Worm (Caenorhabditis elegans) whole organism, L4 larva: ENCODE measurements around the gene nspc-10.
A peak's percentile ranks its signal among the peaks of the same experiment; 100 is the strongest.

ENCODE experiments used
- D1046.2 ChIP-seq: fragments of 200-800 bp; sonication (Bioruptor generic); IDR thresholded peaks from 2 replicates; pipeline ENCODE4 v1.3.6; 2022; ENCODE audit warnings: missing genetic modification characterization, missing compliant biosample characterization
- F10B5.3 ChIP-seq: sonication (generic microtip); optimal IDR thresholded peaks from 2 replicates; lab custom pipeline; 2016; ENCODE audit warnings: mild to moderate bottlenecking, missing genetic modification characterization, missing compliant biosample characterization
- T26A8.4 ChIP-seq: fragments of 200-800 bp; sonication (Bioruptor generic); IDR thresholded peaks from 2 replicates; pipeline ENCODE4 v1.3.6; 2022; ENCODE audit warnings: missing genetic modification characterization, missing compliant biosample characterization
- Y105C5A.15 ChIP-seq: fragments of 200-800 bp; sonication (Bioruptor generic); IDR thresholded peaks from 2 replicates; pipeline ENCODE4 v1.3.6; 2022; ENCODE audit warnings: missing genetic modification characterization, missing compliant biosample characterization
- Y75B8A.6 ChIP-seq: fragments of 200-800 bp; sonication (Bioruptor generic); IDR thresholded peaks from 2 replicates; pipeline ENCODE4 v1.3.6; 2022; ENCODE audit warnings: missing genetic modification reagents, missing genetic modification characterization, missing compliant biosample characterization
- aly-2 ChIP-seq: sonication (generic microtip); optimal IDR thresholded peaks from 2 replicates; lab custom pipeline; 2018; ENCODE audit warnings: missing biosample characterization, missing genetic modification characterization
- arid-1 ChIP-seq: fragments of 200-800 bp; sonication (Bioruptor generic); conservative IDR thresholded peaks from 2 replicates; pipeline ENCODE4 v1.3.6; 2022; ENCODE audit warnings: missing genetic modification reagents, missing genetic modification characterization, missing compliant biosample characterization
- ceh-32 ChIP-seq: sonication (generic microtip); optimal IDR thresholded peaks from 2 replicates; lab custom pipeline; 2016; ENCODE audit warnings: mild to moderate bottlenecking, missing genetic modification characterization, missing compliant biosample characterization; ENCODE audit not compliant: poor library complexity
- ceh-44 ChIP-seq: fragments of 200-800 bp; sonication (Bioruptor generic); IDR thresholded peaks from 2 replicates; pipeline ENCODE4 v1.3.6; 2022; ENCODE audit warnings: missing genetic modification reagents, missing genetic modification characterization, missing compliant biosample characterization
- ces-1 ChIP-seq: fragments of 150-350 bp; sonication (generic microtip); optimal IDR thresholded peaks from 4 replicates; lab custom pipeline; 2014; ENCODE audit warnings: missing biosample characterization, missing genetic modification reagents, missing genetic modification characterization
- ctbp-1 ChIP-seq: fragments of 200-800 bp; sonication (Bioruptor generic); IDR thresholded peaks from 2 replicates; pipeline ENCODE4 v1.3.6; 2022; ENCODE audit warnings: missing genetic modification reagents, missing genetic modification characterization, missing compliant biosample characterization
- daf-8 ChIP-seq: fragments of 200-800 bp; sonication (Bioruptor generic); IDR thresholded peaks from 2 replicates; pipeline ENCODE4 v1.3.6; 2022; ENCODE audit warnings: missing genetic modification characterization, missing compliant biosample characterization
- dmd-8 ChIP-seq: fragments of 200-800 bp; sonication (Bioruptor generic); IDR thresholded peaks from 2 replicates; pipeline ENCODE4 v1.3.6; 2022; ENCODE audit warnings: missing genetic modification characterization, missing compliant biosample characterization
- dmd-9 ChIP-seq: fragments of 200-800 bp; sonication (Bioruptor generic); IDR thresholded peaks from 2 replicates; pipeline ENCODE4 v1.3.6; 2022; ENCODE audit warnings: missing genetic modification reagents, missing genetic modification characterization, missing compliant biosample characterization
- dpl-1 ChIP-seq: fragments of 150-350 bp; optimal IDR thresholded peaks from 2 replicates; lab custom pipeline; 2014; ENCODE audit warnings: missing biosample characterization, missing genetic modification reagents, missing genetic modification characterization
- duxl-1 ChIP-seq: sonication (generic microtip); optimal IDR thresholded peaks from 2 replicates; lab custom pipeline; 2016; ENCODE audit warnings: mild to moderate bottlenecking, missing genetic modification characterization, moderate library complexity, missing compliant biosample characterization; ENCODE audit not compliant: poor library complexity
- dve-1 ChIP-seq: sonication (generic microtip); optimal IDR thresholded peaks from 2 replicates; lab custom pipeline; 2017; ENCODE audit warnings: antibody characterized with exemption, mild to moderate bottlenecking, missing genetic modification characterization, missing compliant biosample characterization; ENCODE audit not compliant: insufficient read depth
- fos-1 ChIP-seq: fragments of 150-350 bp; optimal IDR thresholded peaks from 2 replicates; lab custom pipeline; 2014; ENCODE audit warnings: missing biosample characterization, missing genetic modification characterization
- hif-1 ChIP-seq, 2 experiments: sonication (generic microtip); optimal IDR thresholded peaks; 2 replicates each; lab custom pipeline; 2016 to 2017; ENCODE audit warnings: missing compliant biosample characterization in 2 of 2, missing genetic modification characterization in 2 of 2, missing genetic modification reagents in 2 of 2, missing genotype in 2 of 2, mild to moderate bottlenecking in 1 of 2
- hlh-30 ChIP-seq: sonication (generic microtip); optimal IDR thresholded peaks from 2 replicates; lab custom pipeline; 2017; ENCODE audit warnings: antibody characterized with exemption, mild to moderate bottlenecking, missing genetic modification characterization, missing compliant biosample characterization; ENCODE audit not compliant: insufficient read depth
- jun-1 ChIP-seq: fragments of 150-350 bp; optimal IDR thresholded peaks from 2 replicates; lab custom pipeline; 2014; ENCODE audit warnings: missing biosample characterization, missing genetic modification reagents, missing genetic modification characterization
- lin-39 ChIP-seq: fragments of 150-350 bp; optimal IDR thresholded peaks from 2 replicates; lab custom pipeline; 2014; ENCODE audit warnings: missing biosample characterization, missing genetic modification reagents, missing genetic modification characterization
- mdl-1 ChIP-seq, 2 experiments: fragments of 150-350 bp in 1 of 2; sonication (generic microtip) in 1 of 2; optimal IDR thresholded peaks; 2 replicates each; lab custom pipeline; 2014 to 2017; ENCODE audit warnings: missing biosample characterization in 2 of 2, missing genetic modification characterization in 2 of 2
- mdt-29 ChIP-seq: fragments of 200-800 bp; sonication (Bioruptor generic); IDR thresholded peaks from 2 replicates; pipeline ENCODE4 v1.3.6; 2022; ENCODE audit warnings: missing genetic modification reagents, missing genetic modification characterization, missing compliant biosample characterization
- mxl-3 ChIP-seq: fragments of 200-800 bp; sonication (Bioruptor generic); optimal IDR thresholded peaks from 2 replicates; lab custom pipeline; 2018; ENCODE audit warnings: mild to moderate bottlenecking, missing genetic modification characterization, missing compliant biosample characterization
- nhr-11 ChIP-seq: fragments of 150-350 bp; optimal IDR thresholded peaks from 2 replicates; lab custom pipeline; 2014; ENCODE audit warnings: missing biosample characterization, missing genetic modification characterization
- nhr-111 ChIP-seq: fragments of 200-800 bp; sonication (Bioruptor generic); optimal IDR thresholded peaks from 2 replicates; lab custom pipeline; 2018; ENCODE audit warnings: mild to moderate bottlenecking, missing genetic modification characterization, missing compliant biosample characterization
- nhr-28 ChIP-seq: fragments of 150-350 bp; optimal IDR thresholded peaks from 2 replicates; lab custom pipeline; 2014; ENCODE audit warnings: missing biosample characterization, missing genetic modification characterization
- nhr-41 ChIP-seq: fragments of 200-800 bp; sonication (Bioruptor generic); IDR thresholded peaks from 2 replicates; pipeline ENCODE4 v1.3.6; 2022; ENCODE audit warnings: missing genetic modification reagents, missing genetic modification characterization, missing compliant biosample characterization
- nhr-76 ChIP-seq: fragments of 150-350 bp; optimal IDR thresholded peaks from 2 replicates; lab custom pipeline; 2014; ENCODE audit warnings: missing biosample characterization, missing genetic modification characterization
- pha-4 ChIP-seq, 2 experiments: fragments of 150-350 bp in 1 of 2; fragments of 200-800 bp in 1 of 2; sonication (Bioruptor generic) in 1 of 2; IDR thresholded peaks in 1 of 2; optimal IDR thresholded peaks in 1 of 2; 2 replicates each; pipeline versions ENCODE4 v1.3.6 to Lab custom; 2014 to 2022; ENCODE audit warnings: missing genetic modification characterization in 2 of 2, missing genetic modification reagents in 2 of 2, missing biosample characterization in 1 of 2, missing compliant biosample characterization in 1 of 2
- saeg-2 ChIP-seq: fragments of 200-800 bp; sonication (Bioruptor generic); IDR thresholded peaks from 2 replicates; pipeline ENCODE4 v1.3.6; 2022; ENCODE audit warnings: missing genetic modification reagents, missing genetic modification characterization, missing compliant biosample characterization
- sdz-12 ChIP-seq: fragments of 200-800 bp; sonication (Bioruptor generic); optimal IDR thresholded peaks from 2 replicates; lab custom pipeline; 2018; ENCODE audit warnings: mild to moderate bottlenecking, missing genetic modification characterization, missing compliant biosample characterization
- set-16 ChIP-seq: fragments of 200-800 bp; sonication (Bioruptor generic); IDR thresholded peaks from 2 replicates; pipeline ENCODE4 v1.3.6; 2022; ENCODE audit warnings: missing genetic modification reagents, missing genetic modification characterization, missing compliant biosample characterization
- spr-1 ChIP-seq: sonication (generic microtip); optimal IDR thresholded peaks from 2 replicates; lab custom pipeline; 2016; ENCODE audit warnings: mild to moderate bottlenecking, missing genetic modification characterization, missing compliant biosample characterization
- spr-3 ChIP-seq: fragments of 200-800 bp; sonication (Bioruptor generic); optimal IDR thresholded peaks from 2 replicates; lab custom pipeline; 2018; ENCODE audit warnings: mild to moderate bottlenecking, missing genetic modification characterization, missing compliant biosample characterization
- unc-39 ChIP-seq: sonication (generic microtip); optimal IDR thresholded peaks from 2 replicates; lab custom pipeline; 2017; ENCODE audit warnings: missing biosample characterization, missing genetic modification characterization
- unc-62 ChIP-seq, 3 experiments: fragments of 150-350 bp in 1 of 3; sonication (generic microtip); optimal IDR thresholded peaks in 2 of 3; peaks in 1 of 3; 1 replicate in 1 of 3; 2 replicates in 2 of 3; lab custom pipeline; 2014 to 2017; ENCODE audit warnings: missing biosample characterization in 3 of 3, missing genetic modification characterization in 3 of 3, missing genetic modification reagents in 3 of 3, missing genotype in 1 of 3
- vab-7 ChIP-seq: fragments of 200-800 bp; sonication (Bioruptor generic); IDR thresholded peaks from 2 replicates; pipeline ENCODE4 v1.3.6; 2022; ENCODE audit warnings: missing genetic modification reagents, missing genetic modification characterization, missing compliant biosample characterization
- zip-2 ChIP-seq: fragments of 150-350 bp; optimal IDR thresholded peaks from 2 replicates; lab custom pipeline; 2014; ENCODE audit warnings: missing biosample characterization, missing genetic modification characterization
- ztf-7 ChIP-seq: fragments of 150-350 bp; optimal IDR thresholded peaks from 2 replicates; lab custom pipeline; 2014; ENCODE audit warnings: missing biosample characterization, missing genetic modification characterization

nspc-10 gene

DNA sequence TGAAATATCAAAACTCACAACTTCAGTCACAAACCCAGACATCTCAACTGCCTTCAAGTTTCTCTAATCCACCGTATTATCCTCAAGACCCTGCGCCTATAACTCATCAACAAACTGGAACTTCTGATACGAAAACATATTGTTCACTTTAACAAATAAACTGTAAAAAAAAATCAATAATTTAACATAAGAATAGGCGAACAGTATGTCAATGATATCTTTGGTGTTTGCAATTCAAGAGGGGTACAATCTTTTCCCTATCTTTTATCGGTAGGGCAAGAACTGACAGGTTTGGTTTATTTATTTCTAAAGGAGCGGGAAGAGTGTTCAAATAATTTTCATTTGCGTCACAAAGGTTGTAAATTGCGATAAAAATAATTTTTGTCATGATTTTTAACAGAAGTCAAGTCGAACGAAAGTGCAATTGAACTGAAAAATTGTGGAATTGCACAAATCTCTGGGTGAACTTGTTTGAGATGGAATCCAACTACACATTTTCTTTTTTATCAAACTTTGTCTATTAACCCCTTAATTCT lies 19.6 kb downstream of the nspc-10 start (continued):
- TF ChIP-seq hlh-30 (tag; lab: Kevin White, UChicago) = peak; percentile 93
- TF ChIP-seq spr-3 = peak; percentile 91
- TF ChIP-seq nhr-111 (GFP tag; lab: Kevin White, UChicago) = no peak
- peak; percentile 93 for TF ChIP-seq saeg-2 (GFP tag; lab: Robert Waterston, UW)
- TF ChIP-seq dpl-1 (GFP tag; lab: Kevin White, UChicago) = peak; percentile 66
- TF ChIP-seq Y105C5A.15 (GFP tag; lab: Robert Waterston, UW) = peak; percentile 70; the same call in 1 of the 2 replicates
- TF ChIP-seq nhr-28 (tag; lab: Kevin White, UChicago) = peak; percentile 91
- peak; percentile 97 for TF ChIP-seq ces-1 (GFP tag; lab: Kevin White, UChicago)
- 0 out of 2 replicates have a peak, but pooled peaks have one; percentile 5 for TF ChIP-seq dmd-8 (GFP tag; lab: Robert Waterston, UW)
- TF ChIP-seq nhr-76 (tag; lab: Kevin White, UChicago) = peak; percentile 87
- TF ChIP-seq dmd-9 = peak; percentile 64; the same call in 1 of the 2 replicates
- peak; percentile 95 for TF ChIP-seq ztf-7 (tag; lab: Kevin White, UChicago)
- peak; percentile 98 for TF ChIP-seq fos-1 (tag; lab: Kevin White, UChicago)
- peak; percentile 87 to 89 for TF ChIP-seq mdl-1 (tag; optimal IDR thresholded peaks at IDR 0.05; lab: Kevin White, UChicago)
- peak; percentile 92 for TF ChIP-seq lin-39 (tag; lab: Kevin White, UChicago)
- peak; percentile 65 to 100 for TF ChIP-seq unc-62 (GFP tag; optimal IDR thresholded peaks at IDR 0.05 in 1 of 2; lab: Kevin White, UChicago)
- peak; percentile 96 for TF ChIP-seq unc-62 (tag; optimal IDR thresholded peaks at IDR 0.05; lab: Kevin White, UChicago)
- TF ChIP-seq nhr-41 = peak; percentile 72; the same call in 1 of the 2 replicates
- peak; percentile 84; the same call in 1 of the 2 replicates for TF ChIP-seq vab-7
- peak; percentile 96 for TF ChIP-seq spr-1 (tag; lab: Kevin White, UChicago)
- TF ChIP-seq ceh-32 = peak; percentile 89
- TF ChIP-seq nhr-11 (tag; lab: Kevin White, UChicago) = peak; percentile 97
- 0 out of 2 replicates have a peak, but pooled peaks have one; percentile 32 for TF ChIP-seq ceh-44 (GFP tag; lab: Robert Waterston, UW)
- TF ChIP-seq T26A8.4 (GFP tag; lab: Robert Waterston, UW) = peak; percentile 99
- TF ChIP-seq daf-8 (GFP tag; lab: Robert Waterston, UW) = peak; percentile 57; the same call in 1 of the 2 replicates
- peak; percentile 98 for TF ChIP-seq duxl-1
- peak; percentile 92 for TF ChIP-seq mdt-29 (GFP tag; lab: Robert Waterston, UW)
- no peak for TF ChIP-seq aly-2 (tag; lab: Kevin White, UChicago)
- peak; percentile 96 for TF ChIP-seq zip-2 (tag; lab: Kevin White, UChicago)
- TF ChIP-seq pha-4 (GFP tag; IDR thresholded peaks at IDR 0.05; lab: Robert Waterston, UW) = peak; percentile 96
- peak; percentile 95 for TF ChIP-seq pha-4 (tag; optimal IDR thresholded peaks at IDR 0.05; lab: Kevin White, UChicago)
- peak; percentile 98 for TF ChIP-seq ctbp-1
- TF ChIP-seq arid-1 (GFP tag; lab: Robert Waterston, UW) = peak; percentile 76
- TF ChIP-seq D1046.2 (GFP tag; lab: Robert Waterston, UW) = peak; percentile 87; the same call in 1 of the 2 replicates
- TF ChIP-seq hif-1 (tag; optimal IDR thresholded peaks at IDR 0.05; lab: Kevin White, UChicago) = peak; percentile 71 to 85
- peak; percentile 89 for TF ChIP-seq mxl-3 (GFP tag; lab: Kevin White, UChicago)
- TF ChIP-seq F10B5.3 (tag; lab: Kevin White, UChicago) = peak; percentile 95
- no peak for TF ChIP-seq Y75B8A.6 (GFP tag; lab: Robert Waterston, UW)
- peak; percentile 99 for TF ChIP-seq jun-1 (tag; lab: Kevin White, UChicago)
- TF ChIP-seq unc-39 (tag; lab: Kevin White, UChicago) = peak; percentile 38
- TF ChIP-seq set-16 (GFP tag; lab: Robert Waterston, UW) = no peak
- TF ChIP-seq dve-1 (tag; lab: Kevin White, UChicago) = peak; percentile 100
- TF ChIP-seq sdz-12 (GFP tag; lab: Kevin White, UChicago) = no peak
